Worm (Caenorhabditis elegans): Measurements from ENCODE around the gene srsx-14.

Gene srsx-14

DNA sequence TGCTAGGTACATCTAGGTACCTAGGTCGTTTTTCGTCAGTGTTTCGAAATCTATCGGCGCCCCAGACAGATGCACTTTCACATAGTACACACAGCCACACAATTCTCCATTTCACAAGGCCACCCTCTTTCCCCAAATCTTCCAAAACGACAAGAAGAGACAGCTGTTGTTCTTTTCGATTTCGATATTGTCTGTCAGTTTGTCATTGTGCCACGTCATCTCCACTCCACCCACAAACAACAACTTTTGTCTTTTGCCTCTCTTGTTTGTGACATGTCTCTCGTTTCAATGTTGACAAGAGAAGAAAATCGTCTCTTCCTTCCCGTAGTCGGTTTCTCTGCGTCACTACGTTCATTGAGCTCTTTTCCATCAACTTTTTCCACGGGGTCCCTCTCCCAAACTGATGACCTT lies 33.1 kb downstream of the srsx-14 start:
- TF ChIP-seq blmp-1 (tag; optimal IDR thresholded peaks at IDR 0.05), result no peak
- no peak for TF ChIP-seq nhr-12 (tag; optimal IDR thresholded peaks at IDR 0.05)
- TF ChIP-seq drap-1 (GFP tag; optimal IDR thresholded peaks at IDR 0.05), result no peak
- no peak for TF ChIP-seq nhr-237 (tag; optimal IDR thresholded peaks at IDR 0.05)
- TF ChIP-seq hlh-1 (tag; optimal IDR thresholded peaks at IDR 0.05), result peak; percentile 94
- peak; percentile 99 for TF ChIP-seq unc-62 (GFP tag; optimal IDR thresholded peaks at IDR 0.05)
- TF ChIP-seq pha-4 (tag; optimal IDR thresholded peaks at IDR 0.05), result peak; percentile 65
- TF ChIP-seq unc-120 (tag; optimal IDR thresholded peaks at IDR 0.05; ENCODE audit: poor library complexity, severe bottlenecking), result peak; percentile 66
- no peak for TF ChIP-seq mep-1 (tag; optimal IDR thresholded peaks at IDR 0.05)

DNA sequence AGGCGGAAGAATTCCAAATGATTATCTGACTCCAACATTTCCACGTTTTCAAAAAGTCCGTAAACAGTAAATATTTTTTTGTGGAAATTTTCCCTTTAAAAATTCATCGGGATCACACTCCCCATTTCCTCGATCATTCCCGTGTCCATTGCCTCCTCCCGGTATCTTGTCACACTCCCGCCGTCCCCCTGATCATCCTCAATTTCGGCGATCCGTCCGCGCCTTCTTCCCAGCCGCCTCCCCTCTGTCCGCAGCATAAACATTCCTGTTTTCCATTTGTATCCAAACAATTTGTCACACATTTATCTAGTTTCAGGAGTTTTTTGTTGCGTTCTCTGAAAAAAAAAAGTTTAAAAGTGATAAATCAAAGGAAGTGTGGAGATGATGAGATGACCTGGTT lies 34.0 kb downstream of the srsx-14 start:
- no peak for TF ChIP-seq snpc-4 (tag; optimal IDR thresholded peaks at IDR 0.05)
- no peak for TF ChIP-seq ces-1 (GFP tag; optimal IDR thresholded peaks at IDR 0.05)
- TF ChIP-seq sem-2 (GFP tag; optimal IDR thresholded peaks at IDR 0.05), result no peak
- no peak for TF ChIP-seq lsy-2 (tag; optimal IDR thresholded peaks at IDR 0.05)
- TF ChIP-seq elt-3 (tag; optimal IDR thresholded peaks at IDR 0.05), result no peak
- TF ChIP-seq ceh-43 (GFP tag; optimal IDR thresholded peaks at IDR 0.05), result no peak
- TF ChIP-seq mep-1 (tag; optimal IDR thresholded peaks at IDR 0.05), result no peak
- no peak for TF ChIP-seq bed-3 (GFP tag; optimal IDR thresholded peaks at IDR 0.05)
- TF ChIP-seq lin-13 (tag; optimal IDR thresholded peaks at IDR 0.05), result no peak

DNA sequence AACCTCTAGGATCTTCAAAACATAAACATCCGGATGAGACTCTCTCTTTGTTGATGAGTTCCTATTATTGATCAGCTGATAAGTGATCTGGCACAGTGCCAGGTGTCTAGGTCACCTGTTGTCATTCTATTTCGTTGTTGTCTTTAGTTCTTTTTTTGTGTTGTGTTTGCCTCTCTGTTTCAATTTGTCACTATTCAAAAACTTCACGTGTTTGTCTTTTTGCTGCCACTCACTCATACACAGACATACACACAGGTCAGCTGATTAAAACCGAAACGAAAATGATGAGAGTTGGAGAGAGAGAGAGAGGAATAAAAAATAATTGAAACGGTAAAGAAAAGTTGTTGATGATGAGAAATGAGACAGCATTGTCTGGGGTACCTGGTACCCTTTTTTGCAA lies 35.8 kb downstream of the srsx-14 start:
- TF ChIP-seq drap-1 (GFP tag; optimal IDR thresholded peaks at IDR 0.05) (no peak), unc-62 (GFP tag; optimal IDR thresholded peaks at IDR 0.05) (peak; percentile 3)

ce11 chrIV:5590120-5590519 lies 36.8 kb downstream of the srsx-14 start:
- TF ChIP-seq ztf-11 (tag; optimal IDR thresholded peaks at IDR 0.05) (no peak), flh-1 (GFP tag; optimal IDR thresholded peaks at IDR 0.05) (no peak), M03D4.4 (tag; optimal IDR thresholded peaks at IDR 0.05) (no peak), mep-1 (tag; optimal IDR thresholded peaks at IDR 0.05) (no peak), nhr-2 (tag; optimal IDR thresholded peaks at IDR 0.05) (no peak), ceh-39 (tag; optimal IDR thresholded peaks at IDR 0.05) (no peak), drap-1 (GFP tag; optimal IDR thresholded peaks at IDR 0.05) (no peak), ceh-83 (GFP tag; optimal IDR thresholded peaks at IDR 0.05) (no peak), zip-8 (tag; optimal IDR thresholded peaks at IDR 0.05) (no peak), elt-3 (tag; optimal IDR thresholded peaks at IDR 0.05) (no peak), tbx-8 (GFP tag; optimal IDR thresholded peaks at IDR 0.05) (no peak), pha-4 (tag; optimal IDR thresholded peaks at IDR 0.05) (no peak), elt-1 (tag; optimal IDR thresholded peaks at IDR 0.05; ENCODE audit: borderline replicate concordance, insufficient read depth) (no peak), blmp-1 (tag; optimal IDR thresholded peaks at IDR 0.05) (no peak), sptf-1 (tag; optimal IDR thresholded peaks at IDR 0.05) (no peak), snpc-4 (tag; optimal IDR thresholded peaks at IDR 0.05) (no peak), hlh-1 (tag; optimal IDR thresholded peaks at IDR 0.05) (no peak), nhr-28 (tag; optimal IDR thresholded peaks at IDR 0.05) (no peak), lsy-2 (tag; optimal IDR thresholded peaks at IDR 0.05) (no peak), mab-5 (tag; optimal IDR thresholded peaks at IDR 0.05) (no peak)

- no peak for TF ChIP-seq unc-120 (tag; optimal IDR thresholded peaks at IDR 0.05; ENCODE audit: poor library complexity, severe bottlenecking)
- TF ChIP-seq lsy-2 (tag; optimal IDR thresholded peaks at IDR 0.05), result no peak
- TF ChIP-seq ham-2 (GFP tag; optimal IDR thresholded peaks at IDR 0.05), result no peak
- TF ChIP-seq blmp-1 (tag; optimal IDR thresholded peaks at IDR 0.05), result no peak
- no peak for TF ChIP-seq bed-3 (GFP tag; optimal IDR thresholded peaks at IDR 0.05)
These were observed 38.7 kb downstream of the srsx-14 start for ce11 chrIV:5587964-5588860.
